Worm (Caenorhabditis elegans): ENCODE results near the gene sly-1.

sly-1 gene

DNA sequence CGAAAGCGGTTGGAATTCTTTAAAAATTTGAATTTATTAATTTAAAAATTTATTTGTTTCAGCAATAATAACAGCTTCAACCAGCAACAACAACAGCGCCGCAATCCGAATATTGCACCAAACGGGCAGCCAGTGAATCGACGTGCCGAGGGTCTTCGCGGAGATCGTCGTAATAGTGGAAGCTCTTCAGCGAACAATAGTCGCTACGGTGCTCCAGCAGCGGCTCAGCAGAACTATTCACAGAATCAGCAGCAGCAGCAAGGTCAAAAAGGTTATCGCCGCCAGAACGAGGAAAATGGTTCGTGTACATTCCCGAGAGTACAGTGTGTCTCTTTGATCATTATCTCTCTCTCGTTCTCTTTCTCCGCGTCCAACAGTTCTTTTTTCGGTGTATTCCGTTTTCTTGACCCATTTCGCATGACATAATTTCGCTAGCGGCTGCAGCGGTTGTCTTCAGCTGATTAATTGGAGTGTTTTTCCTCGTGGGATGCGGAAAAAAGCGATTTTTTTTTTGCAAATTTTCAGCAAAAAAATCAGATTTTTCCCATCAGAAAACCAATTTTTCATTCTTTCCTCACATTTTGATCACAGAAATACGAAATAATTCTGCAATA, 43.8 kb upstream of the sly-1 start:
- TF ChIP-seq elt-1 (tag; optimal IDR thresholded peaks at IDR 0.05; ENCODE audit: borderline replicate concordance, insufficient read depth) (no peak), unc-39 (tag; optimal IDR thresholded peaks at IDR 0.05) (no peak), ztf-11 (tag; optimal IDR thresholded peaks at IDR 0.05) (no peak), mab-5 (tag; optimal IDR thresholded peaks at IDR 0.05) (no peak), zip-8 (tag; optimal IDR thresholded peaks at IDR 0.05) (no peak), nhr-76 (tag; optimal IDR thresholded peaks at IDR 0.05) (no peak), tbx-8 (GFP tag; optimal IDR thresholded peaks at IDR 0.05) (no peak), nhr-2 (tag; optimal IDR thresholded peaks at IDR 0.05) (no peak), M03D4.4 (tag; optimal IDR thresholded peaks at IDR 0.05) (no peak), ces-1 (GFP tag; optimal IDR thresholded peaks at IDR 0.05) (no peak), ceh-83 (GFP tag; optimal IDR thresholded peaks at IDR 0.05) (no peak), lin-32 (GFP tag; optimal IDR thresholded peaks at IDR 0.05) (no peak), nhr-12 (tag; optimal IDR thresholded peaks at IDR 0.05) (no peak), hlh-1 (tag; optimal IDR thresholded peaks at IDR 0.05) (no peak)

DNA sequence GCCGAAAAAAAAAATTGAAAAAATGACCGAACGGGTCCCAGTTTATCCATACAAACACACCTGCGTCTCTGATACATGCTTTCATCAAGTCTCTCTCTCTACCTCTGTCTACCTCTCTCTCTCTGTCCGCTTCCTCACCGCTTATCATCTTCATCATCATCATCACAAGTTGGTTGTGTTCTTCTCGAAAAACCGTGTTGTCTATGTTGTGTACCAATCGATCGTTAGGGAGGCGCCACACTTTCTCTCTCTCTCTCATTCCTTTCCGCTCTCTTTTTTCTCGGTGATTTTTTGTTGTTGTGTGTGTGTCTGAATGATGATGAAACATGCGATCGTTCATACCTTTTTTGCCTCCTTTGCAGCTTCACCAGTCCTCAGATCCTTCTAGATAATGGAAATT, 43.2 kb upstream of the sly-1 start:
- no peak for TF ChIP-seq drap-1 (GFP tag; optimal IDR thresholded peaks at IDR 0.05)
- peak; percentile 6 for TF ChIP-seq ham-2 (GFP tag; optimal IDR thresholded peaks at IDR 0.05)

DNA sequence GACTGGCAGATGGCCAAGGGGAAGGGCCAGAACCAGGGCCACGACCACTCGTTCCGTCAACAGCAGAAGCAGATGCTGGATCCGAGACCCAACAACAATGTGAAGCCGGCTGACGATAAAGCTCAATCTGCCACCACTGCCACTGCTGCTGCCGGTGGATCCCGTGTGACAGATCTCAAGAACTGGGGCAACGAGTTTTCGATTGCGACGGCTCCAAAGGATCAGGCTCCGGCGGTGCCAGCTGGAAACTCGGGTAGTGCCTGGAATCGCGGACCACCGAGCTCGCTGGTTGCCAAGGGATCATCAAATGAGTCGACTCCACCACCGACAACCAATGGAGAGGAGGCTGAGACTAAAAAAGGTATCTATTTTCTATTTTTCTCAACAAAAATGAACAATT, 42.4 kb upstream of the sly-1 start:
- TF ChIP-seq unc-120 (tag; optimal IDR thresholded peaks at IDR 0.05; ENCODE audit: poor library complexity, severe bottlenecking) (no peak), mep-1 (tag; optimal IDR thresholded peaks at IDR 0.05) (no peak), elt-3 (tag; optimal IDR thresholded peaks at IDR 0.05) (no peak), lin-32 (GFP tag; optimal IDR thresholded peaks at IDR 0.05) (no peak), ces-1 (GFP tag; optimal IDR thresholded peaks at IDR 0.05) (no peak), pha-4 (tag; optimal IDR thresholded peaks at IDR 0.05) (no peak), snpc-4 (tag; optimal IDR thresholded peaks at IDR 0.05) (no peak), blmp-1 (tag; optimal IDR thresholded peaks at IDR 0.05) (no peak), tbx-8 (GFP tag; optimal IDR thresholded peaks at IDR 0.05) (no peak), nhr-2 (tag; optimal IDR thresholded peaks at IDR 0.05) (no peak)

DNA sequence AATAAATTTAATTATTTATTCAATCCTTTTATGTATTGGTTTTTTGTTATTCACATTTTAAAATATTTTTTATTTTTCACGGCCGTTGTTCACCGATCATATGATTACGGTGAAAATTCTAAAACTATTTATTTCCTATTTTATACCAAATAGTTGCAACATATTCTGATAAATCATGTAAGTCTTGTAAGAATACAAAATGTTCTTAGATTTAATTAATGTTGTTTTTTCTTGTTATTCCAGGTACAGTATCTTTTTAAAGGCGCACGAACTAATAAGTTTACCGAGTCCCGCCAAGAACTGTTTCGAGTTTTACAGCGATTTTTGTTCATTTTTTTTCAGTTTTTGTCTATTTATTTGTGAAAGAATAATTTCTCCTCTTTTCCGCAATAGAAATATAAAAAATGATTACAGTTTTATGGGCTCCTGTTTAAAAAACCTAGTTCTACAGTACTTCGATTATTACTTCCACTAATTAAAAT, 37.2 kb upstream of the sly-1 start, which contains the start of gene D2045.5:
Gene D2045.5, minus strand, starts transcription at position 51 of the 482 bp plus-strand sequence.
- TF ChIP-seq lin-32 (GFP tag; optimal IDR thresholded peaks at IDR 0.05) (no peak), drap-1 (GFP tag; optimal IDR thresholded peaks at IDR 0.05) (no peak), flh-1 (GFP tag; optimal IDR thresholded peaks at IDR 0.05) (no peak)

DNA sequence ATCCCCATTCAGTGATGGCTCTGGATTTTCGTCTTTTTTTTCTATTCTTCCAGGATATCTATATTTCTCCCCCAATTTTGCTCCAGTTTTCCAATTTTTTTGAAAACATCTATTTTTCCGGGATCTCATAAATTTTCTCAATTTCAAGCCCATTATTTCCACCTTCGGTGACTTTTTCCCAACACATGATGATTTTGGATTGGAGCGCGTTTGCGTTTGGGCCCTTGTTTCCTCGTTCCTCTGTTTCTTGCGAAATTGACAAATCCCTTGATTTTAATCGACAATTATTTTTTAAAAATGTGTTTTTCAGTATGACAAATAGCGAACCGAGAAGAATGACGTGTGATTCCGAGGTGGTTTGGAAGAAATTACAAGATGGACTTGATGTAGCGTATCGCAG, 35.9 kb upstream of the sly-1 start, which contains the start of gene cul-1:
Gene cul-1, plus strand, starts transcription at position 311 of the 400 bp plus-strand sequence.
- TF ChIP-seq tbx-8 (GFP tag; optimal IDR thresholded peaks at IDR 0.05) (no peak), drap-1 (GFP tag; optimal IDR thresholded peaks at IDR 0.05) (no peak), nhr-12 (tag; optimal IDR thresholded peaks at IDR 0.05) (no peak), nhr-2 (tag; optimal IDR thresholded peaks at IDR 0.05) (no peak), nhr-237 (tag; optimal IDR thresholded peaks at IDR 0.05) (no peak), hlh-1 (tag; optimal IDR thresholded peaks at IDR 0.05) (peak; percentile 43)

DNA sequence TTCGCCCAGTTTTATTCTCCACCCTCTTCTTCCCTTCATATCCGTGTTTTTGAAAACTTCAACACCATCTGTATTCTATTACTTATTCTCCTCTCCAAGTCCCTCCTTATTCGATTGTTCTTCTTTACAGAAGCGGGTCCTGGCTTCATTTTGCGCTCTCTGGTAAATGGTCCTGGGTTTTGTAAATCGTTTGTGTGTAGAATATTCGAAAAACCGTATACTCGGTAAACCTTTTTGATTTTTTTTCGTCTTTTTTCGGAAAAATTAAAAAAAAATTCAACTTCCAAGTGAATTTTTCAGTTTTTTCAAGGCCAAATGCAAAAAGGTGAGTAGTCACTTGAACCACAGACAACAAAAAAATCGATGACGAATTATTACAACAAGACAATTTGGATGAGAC, 31.9 kb upstream of the sly-1 start, which contains the start of gene D2045.9:
Gene D2045.9, plus strand, starts transcription at position 301 of the 400 bp plus-strand sequence.
- TF ChIP-seq cnd-1 (tag; optimal IDR thresholded peaks at IDR 0.05) = no peak
- no peak for TF ChIP-seq mls-2 (tag; optimal IDR thresholded peaks at IDR 0.05)
- TF ChIP-seq ceh-43 (GFP tag; optimal IDR thresholded peaks at IDR 0.05) = no peak
- no peak for TF ChIP-seq ces-1 (GFP tag; optimal IDR thresholded peaks at IDR 0.05)
- no peak for TF ChIP-seq lin-13 (tag; optimal IDR thresholded peaks at IDR 0.05)
- no peak for TF ChIP-seq mab-5 (tag; optimal IDR thresholded peaks at IDR 0.05)
- no peak for TF ChIP-seq nhr-76 (tag; optimal IDR thresholded peaks at IDR 0.05)
- TF ChIP-seq ztf-11 (tag; optimal IDR thresholded peaks at IDR 0.05) = no peak
- TF ChIP-seq zip-8 (tag; optimal IDR thresholded peaks at IDR 0.05) = no peak
- TF ChIP-seq lin-32 (GFP tag; optimal IDR thresholded peaks at IDR 0.05) = no peak
- TF ChIP-seq sem-2 (GFP tag; optimal IDR thresholded peaks at IDR 0.05) = no peak
- TF ChIP-seq snpc-4 (tag; optimal IDR thresholded peaks at IDR 0.05) = no peak
- TF ChIP-seq nhr-12 (tag; optimal IDR thresholded peaks at IDR 0.05) = no peak
